Worm (Caenorhabditis elegans) whole organism, L4 larva: ENCODE data around the gene Y53G8AM.7.
"Not testable (repeated sequence)": the region's sequence is repeated elsewhere in the genome, so short reads cannot be mapped to it uniquely, and the experiment has no call there.

ENCODE experiments used
- D1046.2 ChIP-seq: fragments of 200-800 bp; sonication (Bioruptor generic); IDR thresholded peaks from 2 replicates; pipeline ENCODE4 v1.3.6; 2022; ENCODE audit warnings: missing genetic modification characterization, missing compliant biosample characterization
- F44E2.7 ChIP-seq: fragments of 200-800 bp; sonication (Bioruptor generic); IDR thresholded peaks from 2 replicates; pipeline ENCODE4 v2.1.2; 2022; ENCODE audit warnings: missing genetic modification characterization, missing compliant biosample characterization
- R02D3.7 ChIP-seq: fragments of 150-350 bp; sonication (generic microtip); optimal IDR thresholded peaks from 3 replicates; lab custom pipeline; 2014; ENCODE audit warnings: missing biosample characterization, missing genetic modification characterization
- T20F7.1 ChIP-seq: fragments of 200-800 bp; sonication (Bioruptor generic); optimal IDR thresholded peaks from 2 replicates; lab custom pipeline; 2018; ENCODE audit warnings: mild to moderate bottlenecking, missing genetic modification characterization, missing compliant biosample characterization
- T26A8.4 ChIP-seq: fragments of 200-800 bp; sonication (Bioruptor generic); IDR thresholded peaks from 2 replicates; pipeline ENCODE4 v1.3.6; 2022; ENCODE audit warnings: missing genetic modification characterization, missing compliant biosample characterization
- Y5F2A.4 ChIP-seq: fragments of 200-800 bp; sonication (Bioruptor generic); optimal IDR thresholded peaks from 2 replicates; lab custom pipeline; 2018; ENCODE audit warnings: mild to moderate bottlenecking, missing genetic modification characterization, missing compliant biosample characterization
- ZK546.5 ChIP-seq, 2 experiments: sonication (generic microtip); optimal IDR thresholded peaks; 2 replicates each; lab custom pipeline; 2017; ENCODE audit warnings: missing biosample characterization in 2 of 2, missing genetic modification characterization in 2 of 2
- aha-1 ChIP-seq: fragments of 150-350 bp; peaks from one replicate; lab custom pipeline; 2014; ENCODE audit warnings: missing biosample characterization, missing genetic modification characterization
- aly-2 ChIP-seq: sonication (generic microtip); optimal IDR thresholded peaks from 2 replicates; lab custom pipeline; 2018; ENCODE audit warnings: missing biosample characterization, missing genetic modification characterization
- ama-1 ChIP-seq: fragments of 150-350 bp; optimal IDR thresholded peaks from 2 replicates; lab custom pipeline; 2014; ENCODE audit warnings: inconsistent platforms, mixed read lengths
- ceh-28 ChIP-seq: fragments of 150-350 bp; optimal IDR thresholded peaks from 2 replicates; lab custom pipeline; 2014; ENCODE audit warnings: missing biosample characterization, missing genetic modification reagents, missing genetic modification characterization
- ceh-32 ChIP-seq: sonication (generic microtip); optimal IDR thresholded peaks from 2 replicates; lab custom pipeline; 2016; ENCODE audit warnings: mild to moderate bottlenecking, missing genetic modification characterization, missing compliant biosample characterization; ENCODE audit not compliant: poor library complexity
- daf-12 ChIP-seq: fragments of 150-350 bp; optimal IDR thresholded peaks from 2 replicates; lab custom pipeline; 2014; ENCODE audit warnings: missing biosample characterization, missing genetic modification reagents, missing genetic modification characterization
- daf-16 ChIP-seq, 3 experiments: sonication (generic microtip); optimal IDR thresholded peaks; 2 replicates each; lab custom pipeline; 2016 to 2017; ENCODE audit warnings: missing genetic modification characterization in 3 of 3, missing genetic modification reagents in 3 of 3, mild to moderate bottlenecking in 2 of 3, missing compliant biosample characterization in 2 of 3, missing biosample characterization in 1 of 3, moderate library complexity in 1 of 3
- dmd-6 ChIP-seq: fragments of 200-800 bp; sonication (Bioruptor generic); IDR thresholded peaks from 2 replicates; pipeline ENCODE4 v1.3.6; 2022; ENCODE audit warnings: missing genetic modification reagents, missing genetic modification characterization, missing compliant biosample characterization
- dmd-8 ChIP-seq: fragments of 200-800 bp; sonication (Bioruptor generic); IDR thresholded peaks from 2 replicates; pipeline ENCODE4 v1.3.6; 2022; ENCODE audit warnings: missing genetic modification characterization, missing compliant biosample characterization
- dpl-1 ChIP-seq: fragments of 150-350 bp; optimal IDR thresholded peaks from 2 replicates; lab custom pipeline; 2014; ENCODE audit warnings: missing biosample characterization, missing genetic modification reagents, missing genetic modification characterization
- duxl-1 ChIP-seq: sonication (generic microtip); optimal IDR thresholded peaks from 2 replicates; lab custom pipeline; 2016; ENCODE audit warnings: mild to moderate bottlenecking, missing genetic modification characterization, moderate library complexity, missing compliant biosample characterization; ENCODE audit not compliant: poor library complexity
- gei-8 ChIP-seq: fragments of 200-800 bp; sonication (Bioruptor generic); optimal IDR thresholded peaks from 2 replicates; lab custom pipeline; 2018; ENCODE audit warnings: mild to moderate bottlenecking, missing genetic modification characterization, missing compliant biosample characterization
- hlh-11 ChIP-seq: fragments of 200-800 bp; sonication (Bioruptor generic); optimal IDR thresholded peaks from 2 replicates; lab custom pipeline; 2018; ENCODE audit warnings: mild to moderate bottlenecking, missing genetic modification characterization, missing compliant biosample characterization
- lim-7 ChIP-seq: fragments of 200-800 bp; sonication (Bioruptor generic); IDR thresholded peaks from 2 replicates; pipeline ENCODE4 v1.3.6; 2022; ENCODE audit warnings: missing genetic modification characterization, missing compliant biosample characterization
- lin-1 ChIP-seq: fragments of 200-800 bp; sonication (Bioruptor generic); IDR thresholded peaks from 2 replicates; pipeline ENCODE4 v1.3.6; 2022; ENCODE audit warnings: missing genetic modification reagents, missing genetic modification characterization, missing compliant biosample characterization
- lsy-2 ChIP-seq, 2 experiments: fragments of 150-350 bp in 1 of 2; sonication (generic microtip) in 1 of 2; optimal IDR thresholded peaks; 2 replicates each; lab custom pipeline; 2014 to 2017; ENCODE audit warnings: missing biosample characterization in 2 of 2, missing genetic modification characterization in 2 of 2
- nhr-102 ChIP-seq: sonication (generic microtip); optimal IDR thresholded peaks from 2 replicates; lab custom pipeline; 2016; ENCODE audit warnings: mild to moderate bottlenecking, missing genetic modification characterization, moderate library complexity, missing compliant biosample characterization
- nhr-237 ChIP-seq: sonication (generic microtip); optimal IDR thresholded peaks from 2 replicates; lab custom pipeline; 2017; ENCODE audit warnings: missing biosample characterization, missing genetic modification characterization
- nhr-25 ChIP-seq: sonication (generic microtip); optimal IDR thresholded peaks from 2 replicates; lab custom pipeline; 2017; ENCODE audit warnings: missing genetic modification characterization, mild to moderate bottlenecking, missing compliant biosample characterization, antibody characterized with exemption, moderate library complexity, borderline replicate concordance; ENCODE audit not compliant: insufficient read depth
- nhr-28 ChIP-seq: fragments of 150-350 bp; optimal IDR thresholded peaks from 2 replicates; lab custom pipeline; 2014; ENCODE audit warnings: missing biosample characterization, missing genetic modification characterization
- nhr-6 ChIP-seq: fragments of 150-350 bp; optimal IDR thresholded peaks from 2 replicates; lab custom pipeline; 2014; ENCODE audit warnings: missing biosample characterization, missing genetic modification characterization
- nhr-76 ChIP-seq: fragments of 150-350 bp; optimal IDR thresholded peaks from 2 replicates; lab custom pipeline; 2014; ENCODE audit warnings: missing biosample characterization, missing genetic modification characterization
- nhr-77 ChIP-seq: fragments of 150-350 bp; optimal IDR thresholded peaks from 2 replicates; lab custom pipeline; 2014; ENCODE audit warnings: missing biosample characterization, missing genetic modification characterization
- php-3 ChIP-seq: fragments of 200-800 bp; sonication (Bioruptor generic); IDR thresholded peaks from 2 replicates; pipeline ENCODE4 v1.3.6; 2022; ENCODE audit warnings: missing genetic modification reagents, missing genetic modification characterization, missing compliant biosample characterization
- pqm-1 ChIP-seq: sonication (generic microtip); optimal IDR thresholded peaks from 2 replicates; lab custom pipeline; 2017; ENCODE audit warnings: missing biosample characterization, missing genetic modification characterization
- skn-1 ChIP-seq: fragments of 150-350 bp; optimal IDR thresholded peaks from 2 replicates; lab custom pipeline; 2014; ENCODE audit warnings: missing biosample characterization, missing genetic modification characterization
- unc-130 ChIP-seq: sonication (generic microtip); optimal IDR thresholded peaks from 2 replicates; lab custom pipeline; 2016; ENCODE audit warnings: missing genetic modification reagents, missing genetic modification characterization, missing compliant biosample characterization
- unc-62 ChIP-seq, 3 experiments: fragments of 150-350 bp in 1 of 3; sonication (generic microtip); optimal IDR thresholded peaks in 2 of 3; peaks in 1 of 3; 1 replicate in 1 of 3; 2 replicates in 2 of 3; lab custom pipeline; 2014 to 2017; ENCODE audit warnings: missing biosample characterization in 3 of 3, missing genetic modification characterization in 3 of 3, missing genetic modification reagents in 3 of 3, missing genotype in 1 of 3
- zag-1 ChIP-seq: fragments of 150-350 bp; optimal IDR thresholded peaks from 2 replicates; lab custom pipeline; 2014; ENCODE audit warnings: missing biosample characterization, missing genetic modification characterization
- zfp-2 ChIP-seq: sonication (generic microtip); optimal IDR thresholded peaks from 2 replicates; lab custom pipeline; 2016; ENCODE audit warnings: mild to moderate bottlenecking, missing genetic modification characterization, missing compliant biosample characterization
- ztf-7 ChIP-seq: fragments of 150-350 bp; optimal IDR thresholded peaks from 2 replicates; lab custom pipeline; 2014; ENCODE audit warnings: missing biosample characterization, missing genetic modification characterization

Y53G8AM.7 gene

DNA sequence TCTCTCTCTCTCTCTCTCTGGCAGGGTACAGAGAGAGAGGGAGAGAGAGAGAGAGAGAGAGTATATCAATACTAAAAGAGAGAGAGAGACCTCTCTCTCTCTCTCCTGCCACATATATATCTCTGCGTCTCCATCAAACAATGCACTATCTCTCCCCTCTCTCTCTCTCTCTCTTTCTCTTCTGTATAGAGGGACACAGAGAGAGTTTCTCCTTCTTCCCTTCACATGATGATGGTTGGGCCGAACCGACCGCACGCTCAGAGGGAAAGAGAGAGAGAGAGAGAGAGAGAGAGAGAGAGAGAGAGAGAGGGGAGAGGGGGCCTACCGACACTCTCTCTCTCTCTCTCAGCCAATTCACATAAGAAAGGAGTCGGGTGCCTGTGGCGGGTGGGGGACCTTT is 5.2 kb upstream of the Y53G8AM.7 start (continued):
- no peak for TF ChIP-seq Y5F2A.4 (GFP tag; lab: Kevin White, UChicago)
- no peak for TF ChIP-seq nhr-77 (tag; lab: Kevin White, UChicago)
- no peak for TF ChIP-seq nhr-6 (tag; lab: Kevin White, UChicago)

DNA sequence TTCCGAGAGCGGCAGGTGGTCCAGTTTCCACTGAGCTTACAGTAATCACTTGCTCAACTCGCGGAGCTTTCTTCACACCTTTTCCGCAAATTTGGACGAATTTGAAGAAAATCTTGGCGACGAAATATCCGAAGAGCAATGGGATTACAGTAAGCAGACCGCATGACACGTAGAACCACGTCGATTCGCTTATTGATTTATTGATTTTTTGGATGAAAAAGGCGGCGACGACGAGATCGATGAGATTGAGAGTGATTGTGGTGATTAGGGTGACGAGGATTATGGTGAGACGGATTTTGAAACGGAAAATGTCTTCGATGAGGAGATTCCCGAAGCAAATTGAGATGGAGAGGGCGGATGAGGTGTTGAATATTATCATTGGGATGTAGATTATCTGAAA is 2.8 kb downstream of the Y53G8AM.7 start:
- TF ChIP-seq T26A8.4 (GFP tag; lab: Robert Waterston, UW), result no peak
- TF ChIP-seq ceh-28, result peak; percentile 91
- no peak for TF ChIP-seq aly-2 (tag; lab: Kevin White, UChicago)
- TF ChIP-seq duxl-1 (tag; lab: Kevin White, UChicago), result no peak
- TF ChIP-seq unc-130 (GFP tag; lab: Kevin White, UChicago), result no peak
- no peak for TF ChIP-seq lim-7 (GFP tag; lab: Robert Waterston, UW)
- TF ChIP-seq ceh-32 (tag; lab: Kevin White, UChicago), result no peak

DNA sequence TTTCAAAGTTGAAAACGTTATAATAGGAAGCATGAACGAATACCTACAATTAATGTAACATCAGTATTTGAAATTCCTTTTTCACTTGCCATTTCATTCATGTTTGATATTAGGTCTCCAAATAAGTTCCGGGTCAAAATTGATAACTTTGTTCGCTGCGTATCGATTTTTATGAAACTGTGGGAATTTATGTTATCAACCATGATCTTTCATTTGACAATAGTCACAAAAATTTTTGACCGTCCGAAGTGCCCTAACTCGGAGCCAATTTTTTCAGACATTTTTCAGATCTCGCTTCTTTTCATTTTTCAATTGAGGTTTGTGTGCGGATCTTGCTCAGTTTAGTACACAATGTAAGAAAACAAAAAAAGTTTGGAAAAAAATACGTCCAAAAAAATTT is 6.8 kb downstream of the Y53G8AM.7 start, which contains the start of gene Y53G8AM.6:
TSS of gene Y53G8AM.6 (minus strand) at position 101 of the 400 bp plus-strand sequence.
- TF ChIP-seq ZK546.5 (tag; optimal IDR thresholded peaks at IDR 0.05; lab: Kevin White, UChicago); gei-8 (GFP tag; lab: Kevin White, UChicago); dpl-1 (GFP tag; lab: Kevin White, UChicago): not testable (repeated sequence)
- TF ChIP-seq, all 104 proteins: peak for 0; not testable (repeated sequence) for 104

DNA sequence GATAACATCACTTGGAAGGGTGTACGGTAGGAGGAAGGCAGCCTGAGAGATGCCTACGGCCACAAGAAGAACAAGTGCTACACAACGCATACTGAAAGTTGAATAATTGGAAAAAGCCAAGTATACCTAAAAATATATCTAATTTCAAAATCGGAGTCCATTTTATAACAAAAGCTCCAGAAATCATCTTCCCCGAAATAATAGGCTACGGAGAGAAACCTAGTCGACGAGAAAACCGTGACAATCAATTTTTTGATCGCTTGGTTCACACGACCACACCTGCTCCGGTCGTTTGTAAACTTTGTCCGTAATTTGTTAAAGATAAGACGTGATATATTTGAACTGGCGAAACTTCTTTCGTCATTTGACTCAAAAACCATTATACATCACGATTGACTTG is 8.2 kb downstream of the Y53G8AM.7 start, which contains the start of gene nspg-7.2:
TSS of gene nspg-7.2 (minus strand) at position 101 of the 400 bp plus-strand sequence.
- TF ChIP-seq ama-1 (no peak), aha-1 (peak; percentile 17)

DNA sequence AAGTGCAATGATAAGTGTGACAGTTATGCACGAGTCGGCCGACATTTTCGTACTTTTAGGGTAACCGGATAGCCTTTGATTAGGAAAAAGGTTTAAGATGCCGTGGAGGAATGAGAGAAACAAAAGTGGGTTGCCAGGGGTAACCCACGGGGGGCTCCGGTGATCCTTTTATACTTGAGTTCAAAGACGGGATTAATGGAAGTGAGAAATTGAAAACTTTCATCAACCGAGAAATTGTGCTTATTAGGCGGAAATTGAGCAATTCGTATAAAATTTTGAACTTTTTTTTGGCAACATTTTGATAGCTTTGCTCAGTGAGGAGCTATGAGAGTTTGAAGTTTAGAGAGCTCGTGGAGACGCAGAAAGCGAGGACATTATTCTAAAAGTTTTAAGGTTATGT is 10.9 kb downstream of the Y53G8AM.7 start, which contains the start of gene Y53G8AM.4:
TSS of gene Y53G8AM.4 (minus strand) at position 101 of the 400 bp plus-strand sequence.
- TF ChIP-seq unc-62 (GFP tag; optimal IDR thresholded peaks at IDR 0.05 in 1 of 2; lab: Kevin White, UChicago) (peak in 1 of 2 experiments; percentile 75), unc-62 (tag; optimal IDR thresholded peaks at IDR 0.05; lab: Kevin White, UChicago) (no peak), skn-1 (no peak)

DNA sequence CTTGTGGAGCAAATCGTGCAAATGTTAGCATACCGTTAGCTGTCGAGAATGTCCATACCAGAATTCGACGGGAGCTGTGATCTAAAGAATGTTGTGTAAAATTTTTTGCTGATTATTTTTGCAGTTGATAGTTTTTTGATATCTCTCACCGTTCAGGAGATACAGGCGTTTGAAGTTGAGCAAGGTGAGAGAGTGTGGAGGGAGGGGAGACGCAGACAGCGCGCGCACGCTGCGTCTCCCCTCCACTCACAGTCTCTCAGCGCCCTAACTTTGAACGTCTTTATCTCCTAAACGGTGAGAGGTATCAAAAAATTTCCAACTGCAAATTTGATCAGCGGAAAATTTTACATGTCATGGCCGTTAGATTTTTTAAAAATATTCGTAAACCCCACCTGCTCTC is 11.5 kb downstream of the Y53G8AM.7 start:
- TF ChIP-seq daf-12 (tag; lab: Kevin White, UChicago) (no peak), D1046.2 (no peak), nhr-102 (tag; lab: Kevin White, UChicago) (no peak), dmd-8 (GFP tag; lab: Robert Waterston, UW) (no peak), lsy-2 (tag; optimal IDR thresholded peaks at IDR 0.05; lab: Kevin White, UChicago) (no peak), ZK546.5 (tag; optimal IDR thresholded peaks at IDR 0.05; lab: Kevin White, UChicago) (no peak), T26A8.4 (GFP tag; lab: Robert Waterston, UW) (no peak), ztf-7 (no peak), zfp-2 (tag; lab: Kevin White, UChicago) (no peak), unc-62 (GFP tag; optimal IDR thresholded peaks at IDR 0.05 in 1 of 2; lab: Kevin White, UChicago) (no peak), unc-62 (tag; optimal IDR thresholded peaks at IDR 0.05; lab: Kevin White, UChicago) (no peak), lim-7 (GFP tag; lab: Robert Waterston, UW) (no peak), nhr-28 (tag; lab: Kevin White, UChicago) (no peak), unc-130 (GFP tag; lab: Kevin White, UChicago) (no peak), pqm-1 (tag; lab: Kevin White, UChicago) (no peak)

DNA sequence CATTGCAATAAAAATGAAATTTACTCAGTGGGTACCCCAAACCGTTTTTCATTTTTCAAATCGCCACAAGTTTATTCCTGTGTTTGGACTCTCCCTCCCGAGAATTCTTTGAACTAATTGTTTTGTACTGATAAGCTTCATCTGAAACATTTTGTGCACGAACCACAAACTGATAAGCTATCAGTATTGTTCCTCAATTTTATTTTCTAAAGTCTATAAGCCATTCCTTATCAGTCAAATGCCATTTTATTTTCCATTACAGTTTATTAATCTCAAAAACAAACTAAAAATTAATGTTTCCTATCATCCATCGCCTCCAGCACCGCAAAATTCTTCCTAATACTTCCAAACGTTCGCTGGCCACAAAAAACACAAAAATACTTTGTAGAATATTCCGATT is 12.8 kb downstream of the Y53G8AM.7 start:
- TF ChIP-seq pqm-1 (tag; lab: Kevin White, UChicago), result peak; percentile 99
- TF ChIP-seq php-3 (GFP tag; lab: Robert Waterston, UW), result peak; percentile 69
- TF ChIP-seq F44E2.7 (GFP tag; lab: Robert Waterston, UW), result no peak
- TF ChIP-seq nhr-6 (tag; lab: Kevin White, UChicago), result no peak
- no peak for TF ChIP-seq nhr-76 (tag; lab: Kevin White, UChicago)
- TF ChIP-seq nhr-77 (tag; lab: Kevin White, UChicago), result peak; percentile 84
- TF ChIP-seq T26A8.4 (GFP tag; lab: Robert Waterston, UW), result no peak
- peak; percentile 98 for TF ChIP-seq nhr-28 (tag; lab: Kevin White, UChicago)
- TF ChIP-seq R02D3.7 (tag; lab: Kevin White, UChicago), result no peak
- TF ChIP-seq lin-1 (GFP tag; lab: Robert Waterston, UW), result peak; percentile 76
- no peak for TF ChIP-seq zag-1 (tag; lab: Kevin White, UChicago)
- peak; percentile 87 for TF ChIP-seq dmd-6 (GFP tag; lab: Robert Waterston, UW)
- no peak for TF ChIP-seq nhr-237
- no peak for TF ChIP-seq nhr-25 (tag; lab: Kevin White, UChicago)
- no peak for TF ChIP-seq daf-16 (GFP tag; optimal IDR thresholded peaks at IDR 0.05; lab: Kevin White, UChicago)
- peak; percentile 92 for TF ChIP-seq daf-16 (tag; optimal IDR thresholded peaks at IDR 0.05; lab: Kevin White, UChicago)
- peak; percentile 77 for TF ChIP-seq hlh-11 (tag; lab: Kevin White, UChicago)
- no peak for TF ChIP-seq T20F7.1 (GFP tag; lab: Kevin White, UChicago)
